Fruit fly (Drosophila melanogaster): ENCODE results near the gene mRpS21.

dm6 chr3R:13371840-13372680, 9.5 kb downstream of the mRpS21 start, which contains the start of the genes Lip3 and CG34309:
- no peak for TF ChIP-seq CG8478 (optimal IDR thresholded peaks at IDR 0.05)
- no peak for TF ChIP-seq CTCF (optimal IDR thresholded peaks at IDR 0.05)

Measured in S2 (cell line).